Fruit fly (Drosophila melanogaster): ENCODE measurements around the gene CG18641.
A peak's percentile ranks its signal among the peaks of the same experiment; 100 is the strongest.

CG18641 gene

DNA sequence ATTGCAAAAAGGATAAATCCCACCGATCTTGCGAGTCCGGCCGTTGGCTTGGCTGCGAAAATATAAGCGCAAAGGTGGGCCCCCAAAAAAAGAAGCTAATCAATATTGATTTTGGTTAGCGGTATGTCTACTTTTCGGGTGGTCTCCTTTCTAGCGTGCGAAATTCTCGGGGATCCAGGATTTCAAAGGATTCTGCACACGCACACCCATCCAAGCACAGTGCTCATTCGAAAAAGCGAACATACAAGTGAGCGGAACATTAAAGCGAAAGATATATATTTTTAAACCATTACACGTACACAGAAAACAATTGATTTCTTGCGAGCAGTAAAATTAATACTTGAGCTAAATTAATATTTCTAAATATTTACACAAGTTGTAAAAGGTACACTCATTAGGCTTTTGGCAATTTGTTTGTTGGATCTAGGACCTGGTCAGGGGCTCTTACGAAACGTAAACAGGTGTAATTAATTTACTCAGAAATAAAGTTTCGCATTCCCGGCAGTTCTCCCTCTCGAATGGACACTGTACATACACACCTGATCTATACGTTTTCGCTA is 49.4 kb downstream of the CG18641 start:
- TF ChIP-seq CG10669 (GFP tag; optimal IDR thresholded peaks at IDR 0.05) (peak; percentile 42), spab (GFP tag; optimal IDR thresholded peaks at IDR 0.05) (peak; percentile 39), acj6 (GFP tag; optimal IDR thresholded peaks at IDR 0.05) (peak; percentile 45), dsx (GFP tag; optimal IDR thresholded peaks at IDR 0.05; ENCODE audit: poor library complexity, severe bottlenecking) (no peak), OdsH (GFP tag; optimal IDR thresholded peaks at IDR 0.05) (peak; percentile 40), Hr39 (GFP tag; optimal IDR thresholded peaks at IDR 0.05) (peak; percentile 20), esn (GFP tag; optimal IDR thresholded peaks at IDR 0.05) (peak; percentile 20), CG7368 (GFP tag; optimal IDR thresholded peaks at IDR 0.05) (no peak), Hr4 (GFP tag; optimal IDR thresholded peaks at IDR 0.05) (peak; percentile 37), Hr38 (GFP tag; optimal IDR thresholded peaks at IDR 0.05) (no peak), fd85E (GFP tag; optimal IDR thresholded peaks at IDR 0.05) (no peak), dac (GFP tag; optimal IDR thresholded peaks at IDR 0.05) (no peak), CG6276 (GFP tag; optimal IDR thresholded peaks at IDR 0.05) (no peak), CG11762 (GFP tag; optimal IDR thresholded peaks at IDR 0.05; ENCODE audit: insufficient read depth) (peak; percentile 16), Eip78C (GFP tag) (peak; percentile 86), Ets96B (tag; optimal IDR thresholded peaks at IDR 0.05) (peak; percentile 41), CG6808 (GFP tag; optimal IDR thresholded peaks at IDR 0.05) (peak; percentile 16), CG8319 (GFP tag; optimal IDR thresholded peaks at IDR 0.05) (no peak), CG11902 (GFP tag; optimal IDR thresholded peaks at IDR 0.05) (no peak), Blimp-1 (GFP tag; optimal IDR thresholded peaks at IDR 0.05) (no peak), pdm3 (GFP tag; optimal IDR thresholded peaks at IDR 0.05) (peak; percentile 39), CG34406 (GFP tag; optimal IDR thresholded peaks at IDR 0.05) (peak; percentile 5), fd59A (GFP tag; optimal IDR thresholded peaks at IDR 0.05) (no peak), Smox (GFP tag; optimal IDR thresholded peaks at IDR 0.05) (peak; percentile 22), CG10631 (GFP tag; optimal IDR thresholded peaks at IDR 0.05) (peak; percentile 2), eg (GFP tag; IDR thresholded peaks at IDR 0.05) (peak; percentile 35; the same call in 1 of the 3 replicates), achi (GFP tag; optimal IDR thresholded peaks at IDR 0.05) (peak; percentile 47), Sox15 (GFP tag; optimal IDR thresholded peaks at IDR 0.05) (no peak), net (GFP tag; optimal IDR thresholded peaks at IDR 0.05) (no peak), Met (GFP tag; optimal IDR thresholded peaks at IDR 0.05) (peak; percentile 50), Eip93F (GFP tag; optimal IDR thresholded peaks at IDR 0.05) (no peak), CG32006 (GFP tag; optimal IDR thresholded peaks at IDR 0.05) (peak; percentile 42), cyc (GFP tag; optimal IDR thresholded peaks at IDR 0.05) (peak; percentile 14), Lpt (GFP tag; optimal IDR thresholded peaks at IDR 0.05) (no peak), vri (GFP tag; optimal IDR thresholded peaks at IDR 0.05) (no peak), topi (GFP tag; optimal IDR thresholded peaks at IDR 0.05) (peak; percentile 31), CG1621 (tag; optimal IDR thresholded peaks at IDR 0.05) (no peak), Sox102F (GFP tag; optimal IDR thresholded peaks at IDR 0.05) (no peak), salr (GFP tag; optimal IDR thresholded peaks at IDR 0.05) (peak in 1 of 2 experiments; percentile 35), CG31627 (GFP tag; optimal IDR thresholded peaks at IDR 0.05) (peak; percentile 34), CG9139 (GFP tag; optimal IDR thresholded peaks at IDR 0.05) (no peak), CG4318 (GFP tag; optimal IDR thresholded peaks at IDR 0.05) (no peak), CG6854 (GFP tag; optimal IDR thresholded peaks at IDR 0.05) (no peak), Eip75B (GFP tag; optimal IDR thresholded peaks at IDR 0.05) (no peak), CG16779 (tag; optimal IDR thresholded peaks at IDR 0.05) (no peak), ss (GFP tag; optimal IDR thresholded peaks at IDR 0.05) (no peak), lz (GFP tag; optimal IDR thresholded peaks at IDR 0.05) (peak; percentile 41), Sox14 (GFP tag; optimal IDR thresholded peaks at IDR 0.05) (no peak), CG3032 (tag; optimal IDR thresholded peaks at IDR 0.05) (peak; percentile 6), Ets21C (GFP tag; optimal IDR thresholded peaks at IDR 0.05) (no peak), CG11294 (GFP tag; IDR thresholded peaks at IDR 0.05) (no peak), CG3919 (GFP tag; optimal IDR thresholded peaks at IDR 0.05) (no peak)
